Fruit fly (Drosophila melanogaster) whole organism, embryonic: ENCODE data around the gene br.

Experiments used
- Ada2b ChIP-seq: fragments of 200-800 bp; sonication (Bioruptor generic); IDR thresholded peaks from 2 replicates; pipeline ENCODE4 v1.3.6; 2022; ENCODE audit warnings: missing biosample characterization, missing genetic modification characterization
- B-H2 ChIP-seq: fragments of 200-800 bp; sonication (Bioruptor generic); optimal IDR thresholded peaks from 2 replicates; lab custom pipeline; 2018; ENCODE audit warnings: missing biosample characterization, mild to moderate bottlenecking, missing genetic modification characterization
- C15 ChIP-seq: fragments of 200-800 bp; sonication (Bioruptor generic); IDR thresholded peaks from 3 replicates; pipeline ENCODE4 v1.3.6; 2022; ENCODE audit warnings: missing biosample characterization, missing genetic modification characterization
- CG10654 ChIP-seq: fragments of 200-800 bp; sonication (Bioruptor generic); optimal IDR thresholded peaks from 2 replicates; lab custom pipeline; 2016; ENCODE audit warnings: missing biosample characterization, missing genetic modification characterization
- CG11560 ChIP-seq: fragments of 200-800 bp; sonication (Bioruptor generic); IDR thresholded peaks from 3 replicates; pipeline ENCODE4 v1.3.6; 2022; ENCODE audit warnings: missing biosample characterization, missing genetic modification characterization
- CG14014 ChIP-seq: fragments of 200-800 bp; sonication (Bioruptor generic); IDR thresholded peaks from 2 replicates; pipeline ENCODE4 v1.3.6; 2022; ENCODE audit warnings: missing biosample characterization, missing genetic modification characterization
- CG1603 ChIP-seq: fragments of 200-800 bp; sonication (Bioruptor generic); optimal IDR thresholded peaks from 2 replicates; lab custom pipeline; 2019; ENCODE audit warnings: missing biosample characterization, mild to moderate bottlenecking, missing genetic modification characterization, moderate library complexity
- CG16779 ChIP-seq: fragments of 200-800 bp; sonication (Bioruptor generic); IDR thresholded peaks from 2 replicates; pipeline ENCODE4 v1.3.6; 2022; ENCODE audit warnings: missing biosample characterization, missing genetic modification characterization
- CG17361 ChIP-seq: fragments of 200-800 bp; sonication (Bioruptor generic); IDR thresholded peaks from 3 replicates; pipeline ENCODE4 v1.3.6; 2022; ENCODE audit warnings: missing biosample characterization, missing genetic modification characterization
- CG17568 ChIP-seq: fragments of 200-800 bp; sonication (Bioruptor generic); optimal IDR thresholded peaks from 2 replicates; lab custom pipeline; 2018; ENCODE audit warnings: missing biosample characterization, mild to moderate bottlenecking, missing genetic modification characterization, moderate library complexity
- CG17829 ChIP-seq: fragments of 200-800 bp; optimal IDR thresholded peaks from 2 replicates; lab custom pipeline; 2019; ENCODE audit warnings: missing biosample characterization, mild to moderate bottlenecking, missing genetic modification characterization, moderate library complexity
- CG18262 ChIP-seq: fragments of 200-800 bp; optimal IDR thresholded peaks from 3 replicates; lab custom pipeline; 2019; ENCODE audit warnings: missing biosample characterization, mild to moderate bottlenecking, missing genetic modification characterization, moderate library complexity
- CG18764 ChIP-seq: fragments of 200-800 bp; sonication (Bioruptor generic); optimal IDR thresholded peaks from 3 replicates; lab custom pipeline; 2016; ENCODE audit warnings: missing biosample characterization, missing genetic modification characterization
- CG30431 ChIP-seq: fragments of 200-800 bp; sonication (Bioruptor generic); optimal IDR thresholded peaks from 2 replicates; lab custom pipeline; 2017; ENCODE audit warnings: missing biosample characterization, missing genetic modification characterization
- CG31224 ChIP-seq: fragments of 200-800 bp; sonication (Bioruptor generic); IDR thresholded peaks from 2 replicates; pipeline ENCODE4 v1.3.6; 2022; ENCODE audit warnings: missing biosample characterization, missing genetic modification characterization
- CG32772 ChIP-seq: fragments of 200-800 bp; sonication (Bioruptor generic); IDR thresholded peaks from 2 replicates; pipeline ENCODE4 v1.3.6; 2022; ENCODE audit warnings: missing biosample characterization, missing genetic modification characterization
- CG34224 ChIP-seq: fragments of 200-800 bp; sonication (Bioruptor generic); IDR thresholded peaks from 3 replicates; pipeline ENCODE4 v1.3.6; 2022; ENCODE audit warnings: missing biosample characterization, missing genetic modification characterization; ENCODE audit not compliant: partially characterized antibody
- CG5245 ChIP-seq: fragments of 200-800 bp; sonication (Bioruptor generic); optimal IDR thresholded peaks from 3 replicates; lab custom pipeline; 2016; ENCODE audit warnings: missing biosample characterization, missing genetic modification characterization
- CG6791 ChIP-seq: fragments of 200-800 bp; sonication (Bioruptor generic); IDR thresholded peaks from 3 replicates; pipeline ENCODE4 v1.3.6; 2022; ENCODE audit warnings: missing biosample characterization, missing genetic modification characterization; ENCODE audit not compliant: partially characterized antibody
- CG8765 ChIP-seq: fragments of 200-800 bp; sonication (Bioruptor generic); IDR thresholded peaks from 2 replicates; pipeline ENCODE4 v1.3.6; 2022; ENCODE audit warnings: missing biosample characterization, missing genetic modification characterization
- CG9797 ChIP-seq: fragments of 200-800 bp; sonication (Bioruptor generic); optimal IDR thresholded peaks from 3 replicates; lab custom pipeline; 2018; ENCODE audit warnings: missing biosample characterization, mild to moderate bottlenecking, missing genetic modification characterization
- CHES-1-like ChIP-seq: fragments of 200-800 bp; sonication (Bioruptor generic); optimal IDR thresholded peaks from 2 replicates; lab custom pipeline; 2016; ENCODE audit warnings: missing biosample characterization, missing genetic modification characterization
- Chrac-16 ChIP-seq: fragments of 200-800 bp; sonication (Bioruptor generic); optimal IDR thresholded peaks from 3 replicates; lab custom pipeline; 2016; ENCODE audit warnings: missing biosample characterization, missing genetic modification characterization
- D ChIP-seq, 2 experiments: fragments of 200-800 bp in 1 of 2; fragments of >200 bp in 1 of 2; sonication (Bioruptor generic) in 1 of 2; optimal IDR thresholded peaks; 2 replicates in 1 of 2; 3 replicates in 1 of 2; lab custom pipeline; 2017; ENCODE audit warnings: mild to moderate bottlenecking in 1 of 2, missing biosample characterization in 1 of 2, missing genetic modification characterization in 1 of 2, missing genetic modification reagents in 1 of 2
- Ets65A ChIP-seq: fragments of 200-800 bp; sonication (Bioruptor generic); peaks from one replicate; lab custom pipeline; 2016; ENCODE audit warnings: missing biosample characterization, missing genetic modification characterization
- H2.0 ChIP-seq: fragments of 200-800 bp; sonication (Bioruptor generic); IDR thresholded peaks from 2 replicates; pipeline ENCODE4 v1.3.6; 2022; ENCODE audit warnings: missing biosample characterization, missing genetic modification characterization
- HLH54F ChIP-seq: fragments of 200-800 bp; sonication (Bioruptor generic); optimal IDR thresholded peaks from 3 replicates; lab custom pipeline; 2016; ENCODE audit warnings: missing biosample characterization, missing genetic modification characterization
- Hmr ChIP-seq: fragments of 200-800 bp; sonication (Bioruptor generic); optimal IDR thresholded peaks from 3 replicates; lab custom pipeline; 2017; ENCODE audit warnings: mild to moderate bottlenecking, missing biosample characterization, missing genetic modification reagents, missing genetic modification characterization
- Jarid2 ChIP-seq: fragments of 200-800 bp; sonication (Bioruptor generic); optimal IDR thresholded peaks from 3 replicates; lab custom pipeline; 2017; ENCODE audit warnings: mild to moderate bottlenecking, missing biosample characterization, missing genetic modification reagents, missing genetic modification characterization
- btn ChIP-seq: fragments of 200-800 bp; sonication (Bioruptor generic); optimal IDR thresholded peaks from 2 replicates; lab custom pipeline; 2016; ENCODE audit warnings: missing biosample characterization, missing genetic modification characterization
- croc ChIP-seq: fragments of 200-800 bp; sonication (Bioruptor generic); conservative IDR thresholded peaks from 3 replicates; pipeline ENCODE4 v1.3.6; 2022; ENCODE audit warnings: missing biosample characterization, missing genetic modification characterization
- dmrt99B ChIP-seq: fragments of 200-800 bp; sonication (Bioruptor generic); optimal IDR thresholded peaks from 2 replicates; lab custom pipeline; 2018; ENCODE audit warnings: missing biosample characterization, mild to moderate bottlenecking, missing genetic modification characterization, moderate library complexity
- ewg ChIP-seq: fragments of 200-800 bp; sonication (Bioruptor generic); optimal IDR thresholded peaks from 3 replicates; lab custom pipeline; 2017; ENCODE audit warnings: mild to moderate bottlenecking, missing biosample characterization, missing genetic modification reagents, missing genetic modification characterization
- fd102C ChIP-seq: fragments of 200-800 bp; sonication (Bioruptor generic); optimal IDR thresholded peaks from 2 replicates; lab custom pipeline; 2018; ENCODE audit warnings: missing biosample characterization, mild to moderate bottlenecking, missing genetic modification characterization, moderate library complexity
- grau ChIP-seq: fragments of 200-800 bp; optimal IDR thresholded peaks from 3 replicates; lab custom pipeline; 2019; ENCODE audit warnings: missing biosample characterization, mild to moderate bottlenecking, missing genetic modification characterization, moderate library complexity
- grn ChIP-seq: fragments of 200-800 bp; sonication (Bioruptor generic); optimal IDR thresholded peaks from 3 replicates; lab custom pipeline; 2017; ENCODE audit warnings: missing biosample characterization, missing genetic modification characterization
- ind ChIP-seq: fragments of 200-800 bp; sonication (Bioruptor generic); optimal IDR thresholded peaks from 3 replicates; lab custom pipeline; 2016; ENCODE audit warnings: missing biosample characterization, missing genetic modification characterization
- insv ChIP-seq, 2 experiments: fragments of 200-800 bp; sonication (Bioruptor generic); optimal IDR thresholded peaks; 3 replicates each; lab custom pipeline; 2016 to 2018; ENCODE audit warnings: missing biosample characterization in 2 of 2, missing genetic modification characterization in 2 of 2
- mld ChIP-seq: fragments of 200-800 bp; sonication (Bioruptor generic); IDR thresholded peaks from 3 replicates; pipeline ENCODE4 v1.3.6; 2022; ENCODE audit warnings: missing biosample characterization, missing genetic modification characterization; ENCODE audit not compliant: partially characterized antibody
- phol ChIP-seq: fragments of 200-800 bp; sonication (Bioruptor generic); optimal IDR thresholded peaks from 3 replicates; lab custom pipeline; 2018; ENCODE audit warnings: missing biosample characterization, mild to moderate bottlenecking, missing genetic modification characterization, moderate library complexity
- repo ChIP-seq: fragments of 200-800 bp; sonication (Bioruptor generic); optimal IDR thresholded peaks from 2 replicates; lab custom pipeline; 2016; ENCODE audit warnings: missing biosample characterization, missing genetic modification characterization
- scrt ChIP-seq: fragments of 200-800 bp; sonication (Bioruptor generic); optimal IDR thresholded peaks from 2 replicates; lab custom pipeline; 2018; ENCODE audit warnings: missing biosample characterization, mild to moderate bottlenecking, missing genetic modification characterization, moderate library complexity
- tgo ChIP-seq: fragments of 200-800 bp; sonication (Bioruptor generic); IDR thresholded peaks from 3 replicates; pipeline ENCODE4 v1.3.6; 2022; ENCODE audit warnings: missing biosample characterization, missing genetic modification characterization
- tin ChIP-seq: fragments of 200-800 bp; sonication (Bioruptor generic); optimal IDR thresholded peaks from 3 replicates; lab custom pipeline; 2016; ENCODE audit warnings: missing biosample characterization, missing genetic modification characterization
- tup ChIP-seq: fragments of 200-800 bp; sonication (Bioruptor generic); optimal IDR thresholded peaks from 2 replicates; lab custom pipeline; 2016; ENCODE audit warnings: missing biosample characterization, mild to moderate bottlenecking, missing genetic modification characterization, moderate library complexity
- vfl ChIP-seq: fragments of 200-800 bp; sonication (Bioruptor generic); optimal IDR thresholded peaks from 2 replicates; lab custom pipeline; 2016; ENCODE audit warnings: missing biosample characterization, missing genetic modification characterization
- vnd ChIP-seq: fragments of 200-800 bp; sonication (Bioruptor generic); IDR thresholded peaks from 3 replicates; pipeline ENCODE4 v1.3.6; 2022; ENCODE audit warnings: missing biosample characterization, missing genetic modification characterization; ENCODE audit not compliant: partially characterized antibody
- yki ChIP-seq: fragments of >200 bp; optimal IDR thresholded peaks from 3 replicates; lab custom pipeline; 2018

Gene br

DNA sequence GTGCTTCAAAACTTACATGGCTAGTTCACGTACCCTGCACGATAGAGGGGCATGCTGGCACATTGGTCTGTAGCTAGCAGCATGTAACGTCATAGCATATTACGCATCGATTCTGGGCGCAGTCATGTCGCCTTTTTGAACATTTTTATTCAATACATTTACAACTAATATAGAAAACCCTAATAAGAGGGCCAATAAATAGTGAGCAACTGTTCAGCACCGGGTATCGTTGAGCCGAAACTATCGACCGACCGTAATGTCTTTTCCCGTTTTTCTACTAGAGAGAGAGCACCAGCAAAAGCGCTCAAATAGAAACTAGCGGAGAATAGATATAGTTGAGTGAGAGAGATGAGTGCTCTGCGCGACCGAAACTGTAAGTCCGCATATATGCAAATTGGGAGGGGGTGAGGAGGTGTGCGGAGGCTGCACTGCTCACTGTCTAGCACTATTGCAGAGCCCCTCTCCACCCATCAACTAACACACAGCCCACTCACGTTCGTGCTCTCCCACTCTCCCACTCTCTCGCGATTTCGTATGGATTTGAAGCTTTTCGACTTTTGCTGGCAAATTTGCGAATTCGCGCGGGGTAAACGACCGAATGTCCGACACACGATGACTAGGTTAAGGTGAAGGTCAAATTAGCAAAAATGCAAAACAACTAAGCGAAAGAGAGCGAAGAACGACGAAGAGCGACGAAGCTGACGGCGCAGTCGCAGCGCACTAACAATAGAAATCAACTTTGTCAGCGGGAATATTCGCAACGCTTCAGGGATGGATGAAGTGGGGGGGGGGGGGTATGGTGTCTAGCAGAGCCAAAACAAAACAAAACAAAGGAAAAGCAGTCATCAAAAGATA, 44.0 kb downstream of the br start (continued):
- peak; percentile 38 for TF ChIP-seq B-H2 (GFP tag; lab: Kevin White, UChicago)
- no peak for TF ChIP-seq C15 (GFP tag; lab: Robert Waterston, UW)
- peak; percentile 65; the same call in 1 of the 2 replicates for TF ChIP-seq H2.0 (GFP tag; lab: Robert Waterston, UW)
- peak; percentile 41 for TF ChIP-seq CG17829
- peak; percentile 30 for TF ChIP-seq CG18764 (GFP tag; lab: Kevin White, UChicago)
- no peak for TF ChIP-seq yki (lab: Kevin White, UChicago)
- TF ChIP-seq insv (GFP tag; optimal IDR thresholded peaks at IDR 0.05; lab: Kevin White, UChicago), result no peak
- peak; percentile 64; the same call in 2 of the 3 replicates for TF ChIP-seq croc (GFP tag; lab: Robert Waterston, UW)
- TF ChIP-seq CG11560 (tag; lab: Robert Waterston, UW), result peak; percentile 74; the same call in 2 of the 3 replicates
- peak; percentile 66 for TF ChIP-seq CG10654 (GFP tag; lab: Kevin White, UChicago)
- no peak for TF ChIP-seq CG34224
- no peak for TF ChIP-seq fd102C (GFP tag; lab: Kevin White, UChicago)
- TF ChIP-seq grau (tag; lab: Kevin White, UChicago), result peak; percentile 81
- TF ChIP-seq grn (GFP tag; lab: Kevin White, UChicago), result no peak
- peak; percentile 55 for TF ChIP-seq CG30431 (GFP tag; lab: Kevin White, UChicago)
- peak; percentile 65 for TF ChIP-seq vfl (GFP tag; lab: Kevin White, UChicago)
- no peak for TF ChIP-seq mld (GFP tag; lab: Robert Waterston, UW)
- TF ChIP-seq Ada2b (GFP tag; lab: Robert Waterston, UW), result peak; percentile 86
- TF ChIP-seq phol (tag; lab: Kevin White, UChicago), result peak; percentile 78
- TF ChIP-seq ind, result peak; percentile 85
- peak; percentile 81 for TF ChIP-seq CG1603 (tag; lab: Kevin White, UChicago)
- peak; percentile 97 for TF ChIP-seq Ets65A (GFP tag; lab: Kevin White, UChicago)
- TF ChIP-seq D (optimal IDR thresholded peaks at IDR 0.05; lab: Kevin White, UChicago), result no peak
- peak; percentile 41 for TF ChIP-seq D (GFP tag; optimal IDR thresholded peaks at IDR 0.05; lab: Kevin White, UChicago)
- TF ChIP-seq CG8765 (GFP tag; lab: Robert Waterston, UW), result peak; percentile 30; the same call in 1 of the 2 replicates
- no peak for TF ChIP-seq vnd (GFP tag; lab: Robert Waterston, UW)
- peak; percentile 71 for TF ChIP-seq tin (GFP tag; lab: Kevin White, UChicago)
- TF ChIP-seq CG5245 (GFP tag; lab: Kevin White, UChicago), result peak; percentile 50
- peak; percentile 81 for TF ChIP-seq Hmr
- TF ChIP-seq CG18262, result peak; percentile 62
- TF ChIP-seq HLH54F (GFP tag; lab: Kevin White, UChicago), result peak; percentile 90
- TF ChIP-seq CG6791 (GFP tag; lab: Robert Waterston, UW), result no peak
- TF ChIP-seq tgo, result peak; percentile 87
- TF ChIP-seq repo (GFP tag; lab: Kevin White, UChicago), result peak; percentile 73
- peak; percentile 74 for TF ChIP-seq CG31224 (GFP tag; lab: Robert Waterston, UW)
- peak; percentile 83 for TF ChIP-seq Chrac-16
- TF ChIP-seq CG32772 (GFP tag; lab: Robert Waterston, UW), result peak; percentile 74
- peak; percentile 46 for TF ChIP-seq btn
- TF ChIP-seq CG16779 (GFP tag; lab: Robert Waterston, UW), result no peak
- TF ChIP-seq CG14014 (GFP tag; lab: Robert Waterston, UW), result peak; percentile 82
- TF ChIP-seq CG9797 (GFP tag; lab: Kevin White, UChicago), result no peak
- peak; percentile 65 for TF ChIP-seq scrt
- TF ChIP-seq dmrt99B (tag; lab: Kevin White, UChicago), result peak; percentile 85
- peak; percentile 60 for TF ChIP-seq ewg (GFP tag; lab: Kevin White, UChicago)
- peak; percentile 41 for TF ChIP-seq tup (GFP tag; lab: Kevin White, UChicago)
- TF ChIP-seq Jarid2 (GFP tag; lab: Kevin White, UChicago), result peak; percentile 16
- TF ChIP-seq CHES-1-like, result peak; percentile 80
- no peak for TF ChIP-seq CG17568 (GFP tag; lab: Kevin White, UChicago)
- no peak; the same call in 1 of the 3 replicates for TF ChIP-seq CG17361 (GFP tag; lab: Robert Waterston, UW)
